Worm (Caenorhabditis elegans) whole organism, L3 larva: Measurements from ENCODE around the gene col-34.

Source experiments
- elt-2 ChIP-seq: sonication (generic microtip); optimal IDR thresholded peaks from 2 replicates; lab custom pipeline; 2016; ENCODE audit warnings: missing genetic modification reagents, mild to moderate bottlenecking, missing genetic modification characterization, missing compliant biosample characterization
- nhr-11 ChIP-seq: fragments of 150-350 bp; optimal IDR thresholded peaks from 2 replicates; lab custom pipeline; 2014; ENCODE audit warnings: missing biosample characterization, missing genetic modification characterization
- snpc-4 ChIP-seq: fragments of 150-350 bp; optimal IDR thresholded peaks from 2 replicates; lab custom pipeline; 2014; ENCODE audit warnings: missing biosample characterization, missing genetic modification characterization

- no peak for TF ChIP-seq nhr-11 (tag; lab: Kevin White, UChicago)
- no peak for TF ChIP-seq snpc-4 (tag; lab: Kevin White, UChicago)
- TF ChIP-seq elt-2 (tag; lab: Kevin White, UChicago): no peak
Measured at ce11 chrIV:4264649-4265048, 20.2 kb upstream of the col-34 start.
